Worm (Caenorhabditis elegans) whole organism, mixed stage, embryonic: ENCODE results near the gene fbxb-112.

Experiments
- bed-3 ChIP-seq: fragments of 200-800 bp; sonication (Bioruptor generic); optimal IDR thresholded peaks from 3 replicates; lab custom pipeline; 2018; ENCODE audit warnings: mild to moderate bottlenecking, missing genetic modification characterization, moderate library complexity, missing compliant biosample characterization
- blmp-1 ChIP-seq: fragments of 150-350 bp; optimal IDR thresholded peaks from 2 replicates; lab custom pipeline; 2014; ENCODE audit warnings: missing biosample characterization, missing genetic modification characterization
- lin-13 ChIP-seq: fragments of 150-350 bp; optimal IDR thresholded peaks from 2 replicates; lab custom pipeline; 2014; ENCODE audit warnings: missing biosample characterization, missing genetic modification characterization
- mab-5 ChIP-seq: fragments of 150-350 bp; optimal IDR thresholded peaks from 2 replicates; lab custom pipeline; 2014; ENCODE audit warnings: missing biosample characterization, missing genetic modification characterization
- nhr-237 ChIP-seq: fragments of 150-350 bp; optimal IDR thresholded peaks from 2 replicates; lab custom pipeline; 2014; ENCODE audit warnings: missing biosample characterization, missing genetic modification characterization
- nhr-28 ChIP-seq: fragments of 150-350 bp; optimal IDR thresholded peaks from 2 replicates; lab custom pipeline; 2014; ENCODE audit warnings: missing biosample characterization, missing genetic modification characterization
- pha-4 ChIP-seq: fragments of 150-350 bp; optimal IDR thresholded peaks from 2 replicates; lab custom pipeline; 2018; ENCODE audit warnings: missing biosample characterization, missing genetic modification reagents, missing genetic modification characterization
- snpc-4 ChIP-seq: fragments of 150-350 bp; optimal IDR thresholded peaks from 2 replicates; lab custom pipeline; 2014; ENCODE audit warnings: missing biosample characterization, missing genetic modification characterization
- unc-120 ChIP-seq: sonication (generic microtip); optimal IDR thresholded peaks from 2 replicates; lab custom pipeline; 2017; ENCODE audit warnings: missing genetic modification characterization, missing compliant biosample characterization; ENCODE audit not compliant: poor library complexity, severe bottlenecking
- ztf-11 ChIP-seq: fragments of 150-350 bp; optimal IDR thresholded peaks from 2 replicates; lab custom pipeline; 2014; ENCODE audit warnings: missing biosample characterization, missing genetic modification characterization

- TF ChIP-seq lin-13 (no peak), pha-4 (tag; lab: Kevin White, UChicago) (no peak), nhr-28 (tag; lab: Kevin White, UChicago) (no peak), blmp-1 (no peak), unc-120 (tag; lab: Kevin White, UChicago) (no peak), ztf-11 (no peak), mab-5 (tag; lab: Kevin White, UChicago) (no peak), snpc-4 (tag; lab: Kevin White, UChicago) (no peak), nhr-237 (tag; lab: Kevin White, UChicago) (no peak), bed-3 (GFP tag; lab: Kevin White, UChicago) (no peak)
Observed at ce11 chrII:3477171-3477570, 13.7 kb upstream of the fbxb-112 start, which contains the start of gene fbxb-104.
